Worm (Caenorhabditis elegans) whole organism, L4 larva: ENCODE data around the gene C08D8.7.

ENCODE experiments used
- ama-1 ChIP-seq: fragments of 150-350 bp; optimal IDR thresholded peaks from 2 replicates; lab custom pipeline; 2014; ENCODE audit warnings: inconsistent platforms, mixed read lengths
- ceh-44 ChIP-seq: fragments of 200-800 bp; sonication (Bioruptor generic); IDR thresholded peaks from 2 replicates; pipeline ENCODE4 v1.3.6; 2022; ENCODE audit warnings: missing genetic modification reagents, missing genetic modification characterization, missing compliant biosample characterization
- dpl-1 ChIP-seq: fragments of 150-350 bp; optimal IDR thresholded peaks from 2 replicates; lab custom pipeline; 2014; ENCODE audit warnings: missing biosample characterization, missing genetic modification reagents, missing genetic modification characterization
- dve-1 ChIP-seq: sonication (generic microtip); optimal IDR thresholded peaks from 2 replicates; lab custom pipeline; 2017; ENCODE audit warnings: antibody characterized with exemption, mild to moderate bottlenecking, missing genetic modification characterization, missing compliant biosample characterization; ENCODE audit not compliant: insufficient read depth
- fkh-10 ChIP-seq: fragments of 150-350 bp; optimal IDR thresholded peaks from 2 replicates; lab custom pipeline; 2014; ENCODE audit warnings: missing biosample characterization, missing genetic modification reagents, missing genetic modification characterization
- mxl-2 ChIP-seq: fragments of 200-800 bp; sonication (Bioruptor generic); conservative IDR thresholded peaks from 2 replicates; pipeline ENCODE4 v1.3.6; 2022; ENCODE audit warnings: missing genetic modification reagents, missing genetic modification characterization, missing compliant biosample characterization
- nhr-11 ChIP-seq: fragments of 150-350 bp; optimal IDR thresholded peaks from 2 replicates; lab custom pipeline; 2014; ENCODE audit warnings: missing biosample characterization, missing genetic modification characterization
- pha-4 ChIP-seq, 2 experiments: fragments of 150-350 bp in 1 of 2; fragments of 200-800 bp in 1 of 2; sonication (Bioruptor generic) in 1 of 2; IDR thresholded peaks in 1 of 2; optimal IDR thresholded peaks in 1 of 2; 2 replicates each; pipeline versions ENCODE4 v1.3.6 to Lab custom; 2014 to 2022; ENCODE audit warnings: missing genetic modification characterization in 2 of 2, missing genetic modification reagents in 2 of 2, missing biosample characterization in 1 of 2, missing compliant biosample characterization in 1 of 2
- set-16 ChIP-seq: fragments of 200-800 bp; sonication (Bioruptor generic); IDR thresholded peaks from 2 replicates; pipeline ENCODE4 v1.3.6; 2022; ENCODE audit warnings: missing genetic modification reagents, missing genetic modification characterization, missing compliant biosample characterization
- unc-62 ChIP-seq, 3 experiments: fragments of 150-350 bp in 1 of 3; sonication (generic microtip); optimal IDR thresholded peaks in 2 of 3; peaks in 1 of 3; 1 replicate in 1 of 3; 2 replicates in 2 of 3; lab custom pipeline; 2014 to 2017; ENCODE audit warnings: missing biosample characterization in 3 of 3, missing genetic modification characterization in 3 of 3, missing genetic modification reagents in 3 of 3, missing genotype in 1 of 3

- TF ChIP-seq ama-1 (lab: Kevin White, UChicago), result no peak
- no peak for TF ChIP-seq dpl-1 (GFP tag; lab: Kevin White, UChicago)
- peak in 1 of 2 experiments; percentile 92 for TF ChIP-seq unc-62 (GFP tag; optimal IDR thresholded peaks at IDR 0.05 in 1 of 2; lab: Kevin White, UChicago)
- TF ChIP-seq unc-62 (tag; optimal IDR thresholded peaks at IDR 0.05; lab: Kevin White, UChicago), result no peak
- TF ChIP-seq dve-1 (tag; lab: Kevin White, UChicago), result no peak
- TF ChIP-seq set-16 (GFP tag; lab: Robert Waterston, UW), result no peak
- TF ChIP-seq ceh-44 (GFP tag; lab: Robert Waterston, UW), result no peak
- TF ChIP-seq pha-4 (GFP tag; IDR thresholded peaks at IDR 0.05; lab: Robert Waterston, UW), result no peak
- TF ChIP-seq pha-4 (tag; optimal IDR thresholded peaks at IDR 0.05; lab: Kevin White, UChicago), result no peak
- TF ChIP-seq mxl-2 (GFP tag; lab: Robert Waterston, UW), result no peak
- TF ChIP-seq fkh-10 (GFP tag; lab: Kevin White, UChicago), result no peak
- TF ChIP-seq nhr-11 (tag; lab: Kevin White, UChicago), result no peak
Observed at ce11 chrV:8380076-8380475, 39.1 kb downstream of the C08D8.7 start.
